Worm (Caenorhabditis elegans): ENCODE results near the gene hsp-25.

ce11 chrX:5992770-5993169 is 46.7 kb downstream of the hsp-25 start, which contains the start of gene F22F4.5:
- TF ChIP-seq ztf-11 (tag; optimal IDR thresholded peaks at IDR 0.05) (no peak), lin-39 (tag; optimal IDR thresholded peaks at IDR 0.05) (no peak), nhr-11 (tag; optimal IDR thresholded peaks at IDR 0.05) (no peak), lin-15B (tag; optimal IDR thresholded peaks at IDR 0.05) (no peak), unc-39 (tag; optimal IDR thresholded peaks at IDR 0.05) (no peak), elt-3 (tag; optimal IDR thresholded peaks at IDR 0.05) (no peak), fos-1 (tag; optimal IDR thresholded peaks at IDR 0.05) (no peak), unc-62 (GFP tag; optimal IDR thresholded peaks at IDR 0.05) (no peak), nhr-12 (tag; optimal IDR thresholded peaks at IDR 0.05) (no peak), aly-2 (tag; optimal IDR thresholded peaks at IDR 0.05) (no peak)

Measured in whole organism, L3 larva.